Worm (Caenorhabditis elegans) whole organism, mixed stage, embryonic: Measurements from ENCODE around the gene C35B1.4.

Source experiments
- M03D4.4 ChIP-seq: sonication (generic microtip); optimal IDR thresholded peaks from 2 replicates; lab custom pipeline; 2017; ENCODE audit warnings: mild to moderate bottlenecking, missing genetic modification characterization, missing compliant biosample characterization
- blmp-1 ChIP-seq: fragments of 150-350 bp; optimal IDR thresholded peaks from 2 replicates; lab custom pipeline; 2014; ENCODE audit warnings: missing biosample characterization, missing genetic modification characterization
- ceh-39 ChIP-seq: fragments of 150-350 bp; optimal IDR thresholded peaks from 2 replicates; lab custom pipeline; 2014; ENCODE audit warnings: missing biosample characterization, missing genetic modification characterization
- ceh-83 ChIP-seq: fragments of 200-800 bp; sonication (Bioruptor generic); optimal IDR thresholded peaks from 2 replicates; lab custom pipeline; 2018; ENCODE audit warnings: mild to moderate bottlenecking, missing genetic modification characterization, missing compliant biosample characterization
- ces-1 ChIP-seq: fragments of 150-350 bp; optimal IDR thresholded peaks from 2 replicates; lab custom pipeline; 2014; ENCODE audit warnings: missing biosample characterization, missing genetic modification reagents, missing genetic modification characterization
- cnd-1 ChIP-seq: fragments of 200-800 bp; sonication (Bioruptor generic); optimal IDR thresholded peaks from 2 replicates; lab custom pipeline; 2018; ENCODE audit warnings: mild to moderate bottlenecking, missing genetic modification characterization, missing compliant biosample characterization
- drap-1 ChIP-seq: fragments of 200-800 bp; sonication (Bioruptor generic); optimal IDR thresholded peaks from 3 replicates; lab custom pipeline; 2018; ENCODE audit warnings: mild to moderate bottlenecking, missing genetic modification characterization, missing compliant biosample characterization
- elt-1 ChIP-seq: sonication (generic microtip); optimal IDR thresholded peaks from 2 replicates; lab custom pipeline; 2017; ENCODE audit warnings: missing genetic modification characterization, mild to moderate bottlenecking, missing compliant biosample characterization, antibody characterized with exemption, moderate library complexity, borderline replicate concordance; ENCODE audit not compliant: insufficient read depth
- elt-3 ChIP-seq: fragments of 150-350 bp; optimal IDR thresholded peaks from 2 replicates; lab custom pipeline; 2014; ENCODE audit warnings: missing biosample characterization, missing genetic modification characterization
- flh-1 ChIP-seq: fragments of 200-800 bp; sonication (Bioruptor generic); optimal IDR thresholded peaks from 2 replicates; lab custom pipeline; 2018; ENCODE audit warnings: mild to moderate bottlenecking, missing genetic modification characterization, moderate library complexity, missing compliant biosample characterization
- ham-2 ChIP-seq: fragments of 200-800 bp; sonication (Bioruptor generic); optimal IDR thresholded peaks from 2 replicates; lab custom pipeline; 2018; ENCODE audit warnings: mild to moderate bottlenecking, missing genetic modification characterization, missing compliant biosample characterization
- hlh-1 ChIP-seq: fragments of 150-350 bp; optimal IDR thresholded peaks from 2 replicates; lab custom pipeline; 2014; ENCODE audit warnings: missing biosample characterization, missing genetic modification reagents, missing genetic modification characterization
- lin-13 ChIP-seq: fragments of 150-350 bp; optimal IDR thresholded peaks from 2 replicates; lab custom pipeline; 2014; ENCODE audit warnings: missing biosample characterization, missing genetic modification characterization
- lin-32 ChIP-seq: fragments of 200-800 bp; sonication (Bioruptor generic); optimal IDR thresholded peaks from 2 replicates; lab custom pipeline; 2018; ENCODE audit warnings: mild to moderate bottlenecking, missing genetic modification characterization, missing compliant biosample characterization
- lsy-2 ChIP-seq: fragments of 150-350 bp; optimal IDR thresholded peaks from 2 replicates; lab custom pipeline; 2014; ENCODE audit warnings: missing biosample characterization, missing genetic modification characterization
- mep-1 ChIP-seq: fragments of 150-350 bp; optimal IDR thresholded peaks from 2 replicates; lab custom pipeline; 2017; ENCODE audit warnings: missing biosample characterization, missing genetic modification reagents, missing genetic modification characterization, inconsistent platforms
- mls-2 ChIP-seq: sonication (generic microtip); optimal IDR thresholded peaks from 2 replicates; lab custom pipeline; 2016; ENCODE audit warnings: mild to moderate bottlenecking, missing genetic modification characterization, moderate library complexity, missing compliant biosample characterization
- nhr-12 ChIP-seq: fragments of 150-350 bp; optimal IDR thresholded peaks from 2 replicates; lab custom pipeline; 2014; ENCODE audit warnings: missing biosample characterization, missing genetic modification characterization
- nhr-2 ChIP-seq: fragments of 150-350 bp; optimal IDR thresholded peaks from 2 replicates; lab custom pipeline; 2014; ENCODE audit warnings: missing biosample characterization, missing genetic modification characterization
- nhr-237 ChIP-seq: fragments of 150-350 bp; optimal IDR thresholded peaks from 2 replicates; lab custom pipeline; 2014; ENCODE audit warnings: missing biosample characterization, missing genetic modification characterization
- nhr-28 ChIP-seq: fragments of 150-350 bp; optimal IDR thresholded peaks from 2 replicates; lab custom pipeline; 2014; ENCODE audit warnings: missing biosample characterization, missing genetic modification characterization
- nhr-76 ChIP-seq: sonication (generic microtip); optimal IDR thresholded peaks from 2 replicates; lab custom pipeline; 2017; ENCODE audit warnings: missing biosample characterization, missing genetic modification characterization
- sem-2 ChIP-seq: fragments of 200-800 bp; sonication (Bioruptor generic); optimal IDR thresholded peaks from 2 replicates; lab custom pipeline; 2018; ENCODE audit warnings: mild to moderate bottlenecking, missing genetic modification characterization, missing compliant biosample characterization
- sptf-1 ChIP-seq: sonication (generic microtip); optimal IDR thresholded peaks from 2 replicates; lab custom pipeline; 2017; ENCODE audit warnings: mild to moderate bottlenecking, missing genetic modification characterization, moderate library complexity, missing compliant biosample characterization
- tbx-8 ChIP-seq: fragments of 200-800 bp; sonication (Bioruptor generic); optimal IDR thresholded peaks from 2 replicates; lab custom pipeline; 2018; ENCODE audit warnings: mild to moderate bottlenecking, missing genetic modification characterization, moderate library complexity, missing compliant biosample characterization
- unc-120 ChIP-seq: sonication (generic microtip); optimal IDR thresholded peaks from 2 replicates; lab custom pipeline; 2017; ENCODE audit warnings: missing genetic modification characterization, missing compliant biosample characterization; ENCODE audit not compliant: poor library complexity, severe bottlenecking
- unc-62 ChIP-seq: fragments of 150-350 bp; optimal IDR thresholded peaks from 2 replicates; lab custom pipeline; 2014; ENCODE audit warnings: missing biosample characterization, missing genetic modification reagents, missing genetic modification characterization
- zip-8 ChIP-seq: fragments of 150-350 bp; optimal IDR thresholded peaks from 2 replicates; lab custom pipeline; 2014; ENCODE audit warnings: missing biosample characterization, missing genetic modification characterization
- ztf-11 ChIP-seq: fragments of 150-350 bp; optimal IDR thresholded peaks from 2 replicates; lab custom pipeline; 2014; ENCODE audit warnings: missing biosample characterization, missing genetic modification characterization

Gene C35B1.4

DNA sequence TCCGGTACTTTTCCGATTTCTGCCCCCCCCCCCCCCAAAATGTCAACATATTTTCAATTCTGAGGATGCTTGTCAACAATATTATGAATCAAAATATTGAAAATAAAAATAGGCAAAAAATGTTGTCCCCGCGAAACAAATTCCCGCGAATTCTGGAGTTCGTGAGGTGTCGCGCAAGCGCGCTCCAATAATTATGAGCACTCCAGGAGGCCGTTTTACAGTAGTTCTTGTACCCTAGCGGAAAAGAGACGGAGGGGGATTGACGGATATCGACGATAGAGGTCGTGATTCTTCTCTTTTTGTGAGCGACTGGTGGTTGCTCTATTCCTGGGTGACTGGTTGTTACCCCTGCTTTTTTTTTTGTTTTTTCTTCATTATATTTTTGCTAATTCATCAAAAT lies 8.8 kb upstream of the C35B1.4 start:
- TF ChIP-seq ceh-39 (peak; percentile 15), drap-1 (GFP tag; lab: Kevin White, UChicago) (no peak), nhr-76 (no peak), mep-1 (tag; lab: Kevin White, UChicago) (peak; percentile 12), ceh-83 (GFP tag; lab: Kevin White, UChicago) (peak; percentile 43), elt-3 (tag; lab: Kevin White, UChicago) (no peak), nhr-2 (tag; lab: Kevin White, UChicago) (peak; percentile 5), tbx-8 (GFP tag; lab: Kevin White, UChicago) (no peak), sptf-1 (tag; lab: Kevin White, UChicago) (peak; percentile 30), lin-32 (GFP tag; lab: Kevin White, UChicago) (no peak), ces-1 (GFP tag; lab: Kevin White, UChicago) (no peak), mls-2 (tag; lab: Kevin White, UChicago) (peak; percentile 19)

DNA sequence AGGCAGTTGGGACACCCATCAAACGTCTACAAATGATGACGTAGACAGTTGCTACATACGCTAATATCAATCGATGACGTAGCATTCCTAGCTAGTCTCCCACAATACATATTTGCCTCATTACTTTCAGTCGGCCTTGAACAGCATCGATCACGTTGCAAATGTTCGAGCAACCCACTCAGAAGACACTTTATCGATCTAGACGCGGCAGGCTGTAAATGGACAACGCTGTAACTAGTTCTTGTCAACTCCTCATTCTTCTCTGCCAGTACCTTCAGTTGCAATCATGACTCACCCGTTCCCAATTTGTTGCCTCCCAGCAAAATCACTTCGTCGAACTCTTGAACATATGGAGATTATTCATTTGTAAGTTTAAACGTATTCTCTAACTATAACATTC lies 7.6 kb upstream of the C35B1.4 start, which contains the start of gene pqn-75:
pqn-75 (plus strand) TSS at position 301 of the 400 bp plus-strand sequence.
- no peak for TF ChIP-seq unc-120 (tag; lab: Kevin White, UChicago)
- TF ChIP-seq, all 35 proteins: peak for 0

DNA sequence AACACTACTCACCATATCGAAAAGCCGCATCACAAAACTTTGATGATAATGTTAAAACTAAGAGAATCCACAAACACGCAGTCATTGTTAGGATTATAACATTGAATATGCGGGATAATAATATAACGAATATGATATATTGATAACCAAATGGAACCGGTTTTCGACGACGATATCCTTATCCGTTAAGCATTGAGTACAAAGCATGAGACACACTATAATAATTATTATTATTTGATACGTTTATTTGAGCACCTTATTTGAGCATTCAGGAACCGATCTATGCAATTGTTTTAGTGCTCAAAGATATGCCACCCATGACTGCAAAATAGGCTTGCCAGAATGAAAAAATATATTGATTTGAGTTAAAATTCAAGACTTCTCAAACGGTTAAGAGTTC lies 5.0 kb upstream of the C35B1.4 start, which contains the start of gene W03D2.9:
W03D2.9 (minus strand) TSS at position 101 of the 400 bp plus-strand sequence.
- TF ChIP-seq lin-13 (tag; lab: Kevin White, UChicago), result no peak
- no peak for TF ChIP-seq hlh-1 (tag; lab: Kevin White, UChicago)
- TF ChIP-seq mep-1 (tag; lab: Kevin White, UChicago), result no peak

DNA sequence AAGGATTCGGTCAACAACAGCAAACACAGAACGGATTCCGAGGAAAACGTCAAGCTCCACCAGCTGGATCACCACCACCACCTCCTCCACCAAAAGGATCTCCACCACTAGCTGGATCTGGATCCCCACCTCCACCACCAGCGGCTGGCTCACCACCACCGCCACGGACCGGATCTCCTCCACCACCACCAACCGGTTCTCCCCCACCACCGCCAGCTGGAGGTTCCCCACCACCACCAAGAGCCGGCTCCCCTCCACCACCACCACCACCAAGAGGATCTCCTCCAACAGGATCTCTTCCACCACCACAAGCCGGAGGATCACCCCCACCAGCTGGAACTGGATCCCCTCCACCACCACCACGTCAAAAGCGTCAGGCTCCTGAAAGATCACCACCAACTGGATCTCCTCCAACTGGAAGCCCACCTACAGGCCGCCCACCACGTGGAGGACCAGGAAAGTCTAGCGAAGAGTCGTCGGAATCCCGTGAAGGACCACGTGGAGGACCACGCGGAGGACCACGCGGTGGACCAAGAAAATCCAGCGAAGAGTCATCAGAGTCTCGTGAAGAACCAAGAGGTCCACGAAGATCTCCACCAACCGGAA lies 2.8 kb upstream of the C35B1.4 start:
- no peak for TF ChIP-seq M03D4.4 (tag; lab: Kevin White, UChicago)
- TF ChIP-seq sptf-1 (tag; lab: Kevin White, UChicago), result no peak
- TF ChIP-seq sem-2 (GFP tag; lab: Kevin White, UChicago), result no peak
- TF ChIP-seq drap-1 (GFP tag; lab: Kevin White, UChicago), result no peak
- no peak for TF ChIP-seq tbx-8 (GFP tag; lab: Kevin White, UChicago)
- TF ChIP-seq ceh-39, result no peak
- TF ChIP-seq hlh-1 (tag; lab: Kevin White, UChicago), result no peak
- no peak for TF ChIP-seq ces-1 (GFP tag; lab: Kevin White, UChicago)
- no peak for TF ChIP-seq lin-32 (GFP tag; lab: Kevin White, UChicago)
- no peak for TF ChIP-seq zip-8 (tag; lab: Kevin White, UChicago)
- TF ChIP-seq elt-3 (tag; lab: Kevin White, UChicago), result no peak
- TF ChIP-seq, all 35 proteins: peak for 0

DNA sequence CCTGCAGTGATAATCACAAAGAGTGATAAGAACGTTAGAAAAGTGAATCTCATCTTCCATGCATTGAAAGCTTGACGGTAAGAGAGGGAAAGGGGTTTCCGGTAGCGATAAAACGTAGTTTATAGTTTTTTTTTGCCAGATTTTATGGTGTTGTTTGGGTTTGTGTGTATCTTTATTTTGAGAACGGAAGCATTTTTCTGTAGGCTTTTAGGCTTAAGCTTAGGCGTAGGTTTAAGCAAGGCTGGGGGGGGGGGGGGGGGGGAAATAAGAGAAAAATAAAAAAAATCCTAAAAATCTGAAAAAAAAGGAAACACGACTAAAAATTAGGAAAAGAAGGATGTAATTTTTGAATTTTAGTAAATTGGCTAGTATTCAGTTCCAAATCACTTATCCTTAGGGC lies 713 bp upstream of the C35B1.4 start, which contains the start of gene C35B1.8:
C35B1.8 (minus strand) TSS at position 101 of the 400 bp plus-strand sequence.
- TF ChIP-seq cnd-1 (no peak), elt-3 (tag; lab: Kevin White, UChicago) (no peak), nhr-12 (no peak), sptf-1 (tag; lab: Kevin White, UChicago) (no peak), elt-1 (tag; lab: Kevin White, UChicago) (no peak), ceh-39 (no peak), nhr-237 (tag; lab: Kevin White, UChicago) (no peak), drap-1 (GFP tag; lab: Kevin White, UChicago) (no peak), tbx-8 (GFP tag; lab: Kevin White, UChicago) (no peak), flh-1 (GFP tag; lab: Kevin White, UChicago) (no peak), nhr-76 (no peak), ztf-11 (tag; lab: Kevin White, UChicago) (no peak), lin-32 (GFP tag; lab: Kevin White, UChicago) (no peak), lsy-2 (no peak), blmp-1 (tag; lab: Kevin White, UChicago) (no peak), ces-1 (GFP tag; lab: Kevin White, UChicago) (no peak), ceh-83 (GFP tag; lab: Kevin White, UChicago) (no peak), mep-1 (tag; lab: Kevin White, UChicago) (no peak), nhr-28 (no peak), zip-8 (tag; lab: Kevin White, UChicago) (no peak)

DNA sequence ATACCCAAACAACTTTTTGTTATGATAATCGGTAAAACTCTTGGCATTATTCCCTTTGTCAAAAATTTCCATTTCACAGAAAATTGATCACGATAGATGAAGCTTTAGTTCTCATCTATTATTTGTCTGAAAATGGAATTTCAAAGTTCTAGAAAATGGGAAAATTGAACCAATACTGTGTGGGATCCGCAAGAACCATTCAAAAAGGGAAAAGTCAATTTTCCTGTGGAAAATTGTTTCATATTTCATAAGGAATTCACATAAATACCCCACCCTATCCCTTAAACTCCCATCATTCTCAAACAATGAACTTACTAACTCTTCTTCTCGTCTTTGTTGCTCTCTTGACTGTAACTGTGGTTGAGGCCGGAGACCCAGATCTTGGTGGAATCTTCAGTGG lies 1.2 kb downstream of the C35B1.4 start, which contains the start of the genes C35B1.9 and C35B1.3:
C35B1.9 (minus strand) TSS at position 101 of the 400 bp plus-strand sequence.
C35B1.3 (plus strand) TSS at position 306 of the 400 bp plus-strand sequence.
- TF ChIP-seq ham-2 (GFP tag; lab: Kevin White, UChicago) (no peak), cnd-1 (no peak), nhr-12 (no peak), nhr-28 (no peak), sem-2 (GFP tag; lab: Kevin White, UChicago) (no peak), hlh-1 (tag; lab: Kevin White, UChicago) (no peak), ztf-11 (tag; lab: Kevin White, UChicago) (no peak), unc-62 (GFP tag; lab: Kevin White, UChicago) (no peak), lin-32 (GFP tag; lab: Kevin White, UChicago) (no peak), zip-8 (tag; lab: Kevin White, UChicago) (no peak)
